Worm (Caenorhabditis elegans): ENCODE measurements around the gene tag-124.

DNA sequence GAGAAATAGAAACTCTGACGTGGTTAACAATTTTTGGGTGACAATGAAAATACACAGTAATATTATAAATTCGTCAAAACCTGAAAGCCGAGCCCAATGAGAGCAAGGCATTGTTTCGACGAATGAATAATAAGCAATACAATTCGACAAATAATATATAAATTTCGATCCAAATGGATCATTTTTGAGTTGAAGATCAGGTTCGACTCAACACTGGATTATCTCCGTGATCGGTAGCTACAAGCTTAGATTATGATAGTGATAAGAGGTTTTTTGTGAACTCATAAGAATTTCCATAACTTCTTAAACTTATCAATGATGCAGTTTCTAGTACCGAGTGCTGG lies 26.8 kb downstream of the tag-124 start:
- TF ChIP-seq lin-13 (GFP tag; optimal IDR thresholded peaks at IDR 0.05): no peak
- no peak for TF ChIP-seq zip-2 (tag; optimal IDR thresholded peaks at IDR 0.05)
- no peak for TF ChIP-seq lin-29 (GFP tag; IDR thresholded peaks at IDR 0.05)
- TF ChIP-seq nhr-11 (tag; optimal IDR thresholded peaks at IDR 0.05): no peak
- TF ChIP-seq snpc-4 (tag; optimal IDR thresholded peaks at IDR 0.05): no peak
- no peak for TF ChIP-seq ceh-20 (GFP tag; IDR thresholded peaks at IDR 0.05)
- no peak for TF ChIP-seq lsy-2 (tag; optimal IDR thresholded peaks at IDR 0.05)

Measured in whole organism, L4 larva.